Worm (Caenorhabditis elegans) whole organism, L4/young adult: ENCODE results near the gene F53C3.4.

Source experiments
- W03F9.2 ChIP-seq: fragments of 150-350 bp; optimal IDR thresholded peaks from 2 replicates; lab custom pipeline; 2014; ENCODE audit warnings: missing biosample characterization, missing genetic modification characterization
- dao-5 ChIP-seq: sonication (generic microtip); optimal IDR thresholded peaks from 2 replicates; lab custom pipeline; 2016; ENCODE audit warnings: missing genotype, missing genetic modification characterization, moderate library complexity, missing compliant biosample characterization

- no peak for TF ChIP-seq W03F9.2 (tag; lab: Kevin White, UChicago)
- no peak for TF ChIP-seq dao-5 (tag; lab: Kevin White, UChicago)
Observed at ce11 chrII:3877127-3877526, 24.1 kb upstream of the F53C3.4 start, which contains the start of gene nep-3.
